Fruit fly (Drosophila melanogaster) whole organism, embryonic: ENCODE data around the gene CG16978.

Source experiments
- Ada2b ChIP-seq: fragments of 200-800 bp; sonication (Bioruptor generic); IDR thresholded peaks from 2 replicates; pipeline ENCODE4 v1.3.6; 2022; ENCODE audit warnings: missing biosample characterization, missing genetic modification characterization
- Atf-2 ChIP-seq: fragments of 200-800 bp; sonication (Bioruptor generic); optimal IDR thresholded peaks from 2 replicates; lab custom pipeline; 2016; ENCODE audit warnings: missing biosample characterization, missing genetic modification characterization
- CG11398 ChIP-seq: fragments of 200-800 bp; sonication (Bioruptor generic); optimal IDR thresholded peaks from 2 replicates; lab custom pipeline; 2016; ENCODE audit warnings: missing biosample characterization, missing genetic modification characterization
- CG11695 ChIP-seq: fragments of 200-800 bp; sonication (Bioruptor generic); IDR thresholded peaks from 3 replicates; pipeline ENCODE4 v1.3.6; 2022; ENCODE audit warnings: missing biosample characterization, missing genetic modification characterization
- CG12155 ChIP-seq: fragments of 200-800 bp; sonication (Bioruptor generic); optimal IDR thresholded peaks from 3 replicates; lab custom pipeline; 2016; ENCODE audit warnings: missing biosample characterization, missing genetic modification characterization
- CG15011 ChIP-seq: fragments of 200-800 bp; sonication (Bioruptor generic); optimal IDR thresholded peaks from 3 replicates; lab custom pipeline; 2018; ENCODE audit warnings: missing biosample characterization, mild to moderate bottlenecking, missing genetic modification characterization
- CG15073 ChIP-seq: fragments of 200-800 bp; sonication (Bioruptor generic); optimal IDR thresholded peaks from 2 replicates; lab custom pipeline; 2016; ENCODE audit warnings: missing biosample characterization, missing genetic modification characterization
- CG15514 ChIP-seq: fragments of 200-800 bp; sonication (Bioruptor generic); optimal IDR thresholded peaks from 3 replicates; lab custom pipeline; 2017; ENCODE audit warnings: missing biosample characterization, missing genetic modification characterization, mild to moderate bottlenecking, moderate library complexity, missing genetic modification reagents
- CG17912 ChIP-seq: fragments of 200-800 bp; sonication (Bioruptor generic); optimal IDR thresholded peaks from 2 replicates; lab custom pipeline; 2018; ENCODE audit warnings: missing biosample characterization, mild to moderate bottlenecking, missing genetic modification characterization
- CG18011 ChIP-seq: fragments of 200-800 bp; sonication (Bioruptor generic); optimal IDR thresholded peaks from 2 replicates; lab custom pipeline; 2017; ENCODE audit warnings: missing biosample characterization, missing genetic modification characterization, mild to moderate bottlenecking, moderate library complexity, missing genotype
- CG2202 ChIP-seq: fragments of 200-800 bp; sonication (Bioruptor generic); optimal IDR thresholded peaks from 2 replicates; lab custom pipeline; 2018; ENCODE audit warnings: missing biosample characterization, mild to moderate bottlenecking, missing genetic modification characterization
- CG3065 ChIP-seq: fragments of 200-800 bp; sonication (Bioruptor generic); optimal IDR thresholded peaks from 2 replicates; lab custom pipeline; 2016; ENCODE audit warnings: missing biosample characterization, missing genetic modification characterization
- CG31224 ChIP-seq: fragments of 200-800 bp; sonication (Bioruptor generic); IDR thresholded peaks from 2 replicates; pipeline ENCODE4 v1.3.6; 2022; ENCODE audit warnings: missing biosample characterization, missing genetic modification characterization
- CG32532 ChIP-seq: fragments of 200-800 bp; sonication (Bioruptor generic); IDR thresholded peaks from 2 replicates; pipeline ENCODE4 v1.3.6; 2022; ENCODE audit warnings: missing biosample characterization, missing genetic modification characterization
- CG33557 ChIP-seq: fragments of 200-800 bp; sonication (Bioruptor generic); optimal IDR thresholded peaks from 2 replicates; lab custom pipeline; 2019; ENCODE audit warnings: missing biosample characterization, mild to moderate bottlenecking, missing genetic modification characterization, moderate library complexity
- CG3847 ChIP-seq: fragments of 200-800 bp; sonication (Bioruptor generic); IDR thresholded peaks from 2 replicates; pipeline ENCODE4 v1.3.6; 2022; ENCODE audit warnings: missing biosample characterization, missing genetic modification characterization
- CG4360 ChIP-seq: fragments of 200-800 bp; sonication (Bioruptor generic); IDR thresholded peaks from 2 replicates; pipeline ENCODE4 v1.3.6; 2022; ENCODE audit warnings: missing biosample characterization, missing genetic modification characterization
- CG6813 ChIP-seq: fragments of 200-800 bp; sonication (Bioruptor generic); optimal IDR thresholded peaks from 2 replicates; lab custom pipeline; 2017; ENCODE audit warnings: missing biosample characterization, missing genetic modification characterization, mild to moderate bottlenecking, moderate library complexity, missing genetic modification reagents
- CG8478 ChIP-seq: fragments of >200 bp; optimal IDR thresholded peaks from 2 replicates; lab custom pipeline; 2018
- Camta ChIP-seq: fragments of 200-800 bp; sonication (Bioruptor generic); optimal IDR thresholded peaks from 2 replicates; lab custom pipeline; 2016; ENCODE audit warnings: missing biosample characterization, missing genetic modification characterization
- Drgx ChIP-seq: fragments of 200-800 bp; sonication (Bioruptor generic); IDR thresholded peaks from 2 replicates; pipeline ENCODE4 v1.3.6; 2022; ENCODE audit warnings: missing biosample characterization, missing genetic modification characterization
- Gug ChIP-seq: fragments of 200-800 bp; sonication (Bioruptor generic); IDR thresholded peaks from 4 replicates; pipeline ENCODE4 v1.3.6; 2022; ENCODE audit warnings: missing biosample characterization, missing genetic modification characterization
- HLH4C ChIP-seq: fragments of 200-800 bp; sonication (Bioruptor generic); IDR thresholded peaks from 3 replicates; pipeline ENCODE4 v1.3.6; 2022; ENCODE audit warnings: missing biosample characterization, missing genetic modification characterization; ENCODE audit not compliant: partially characterized antibody
- HLHmδ ChIP-seq: fragments of 200-800 bp; sonication (Bioruptor generic); optimal IDR thresholded peaks from 2 replicates; lab custom pipeline; 2018; ENCODE audit warnings: missing biosample characterization, mild to moderate bottlenecking, missing genetic modification characterization, moderate library complexity
- Hsf ChIP-seq: fragments of 200-800 bp; sonication (Bioruptor generic); optimal IDR thresholded peaks from 3 replicates; lab custom pipeline; 2016; ENCODE audit warnings: missing biosample characterization, missing genetic modification characterization
- MESR4 ChIP-seq: fragments of 200-800 bp; sonication (Bioruptor generic); optimal IDR thresholded peaks from 2 replicates; lab custom pipeline; 2018; ENCODE audit warnings: missing biosample characterization, mild to moderate bottlenecking, missing genetic modification characterization, moderate library complexity
- Mrtf ChIP-seq: fragments of 200-800 bp; sonication (Bioruptor generic); IDR thresholded peaks from 3 replicates; pipeline ENCODE4 v1.3.6; 2022; ENCODE audit warnings: missing biosample characterization, missing genetic modification characterization
- NC2β ChIP-seq: fragments of 200-800 bp; sonication (Bioruptor generic); optimal IDR thresholded peaks from 2 replicates; lab custom pipeline; 2016; ENCODE audit warnings: missing biosample characterization, missing genetic modification characterization
- Nf-YC ChIP-seq: fragments of 200-800 bp; optimal IDR thresholded peaks from 3 replicates; lab custom pipeline; 2019; ENCODE audit warnings: missing biosample characterization, mild to moderate bottlenecking, missing genetic modification characterization, moderate library complexity
- Rfx ChIP-seq: fragments of 200-800 bp; sonication (Bioruptor generic); IDR thresholded peaks from 2 replicates; pipeline ENCODE4 v1.3.6; 2022; ENCODE audit warnings: missing biosample characterization, missing genetic modification characterization
- Sin3A ChIP-seq: fragments of >200 bp; optimal IDR thresholded peaks from 2 replicates; lab custom pipeline; 2018
- TFAM ChIP-seq: fragments of 200-800 bp; sonication (Bioruptor generic); optimal IDR thresholded peaks from 2 replicates; lab custom pipeline; 2017; ENCODE audit warnings: missing biosample characterization, missing genetic modification characterization, inconsistent platforms
- abd-A ChIP-seq: fragments of 200-800 bp; sonication (Bioruptor generic); optimal IDR thresholded peaks from 3 replicates; lab custom pipeline; 2019; ENCODE audit warnings: missing biosample characterization, mild to moderate bottlenecking, missing genetic modification characterization, moderate library complexity
- aop ChIP-seq: fragments of 200-800 bp; sonication (Bioruptor generic); IDR thresholded peaks from 2 replicates; pipeline ENCODE4 v1.3.6; 2022; ENCODE audit warnings: missing biosample characterization, missing genetic modification characterization
- ash1 ChIP-seq: fragments of 200-800 bp; sonication (Bioruptor generic); optimal IDR thresholded peaks from 2 replicates; lab custom pipeline; 2018; ENCODE audit warnings: missing biosample characterization, mild to moderate bottlenecking, missing genetic modification characterization
- cg ChIP-seq: fragments of 200-800 bp; sonication (Bioruptor generic); optimal IDR thresholded peaks from 3 replicates; lab custom pipeline; 2019; ENCODE audit warnings: missing biosample characterization, mild to moderate bottlenecking, missing genetic modification characterization, moderate library complexity
- crc ChIP-seq: fragments of 200-800 bp; sonication (Bioruptor generic); optimal IDR thresholded peaks from 2 replicates; lab custom pipeline; 2016; ENCODE audit warnings: missing biosample characterization, missing genetic modification characterization
- crp ChIP-seq, 2 experiments: fragments of 200-800 bp; sonication (Bioruptor generic); optimal IDR thresholded peaks; 2 replicates in 1 of 2; 3 replicates in 1 of 2; lab custom pipeline; 2017; ENCODE audit warnings: missing biosample characterization in 2 of 2, missing genetic modification characterization in 2 of 2, mild to moderate bottlenecking in 1 of 2, moderate library complexity in 1 of 2
- dati ChIP-seq: fragments of 200-800 bp; sonication (Bioruptor generic); IDR thresholded peaks from 2 replicates; pipeline ENCODE4 v1.3.6; 2022; ENCODE audit warnings: missing biosample characterization, missing genetic modification characterization
- fd64A ChIP-seq: fragments of 200-800 bp; sonication (Bioruptor generic); optimal IDR thresholded peaks from 3 replicates; lab custom pipeline; 2018; ENCODE audit warnings: missing biosample characterization, mild to moderate bottlenecking, missing genetic modification characterization
- her ChIP-seq: fragments of 200-800 bp; sonication (Bioruptor generic); optimal IDR thresholded peaks from 2 replicates; lab custom pipeline; 2016; ENCODE audit warnings: missing biosample characterization, missing genetic modification characterization
- jing ChIP-seq: fragments of 200-800 bp; sonication (Bioruptor generic); optimal IDR thresholded peaks from 2 replicates; lab custom pipeline; 2018; ENCODE audit warnings: missing biosample characterization, mild to moderate bottlenecking, missing genetic modification characterization
- kay ChIP-seq: fragments of 200-800 bp; sonication (Bioruptor generic); optimal IDR thresholded peaks from 2 replicates; lab custom pipeline; 2016; ENCODE audit warnings: missing biosample characterization, missing genetic modification characterization
- kni ChIP-seq: fragments of 200-800 bp; sonication (Bioruptor generic); optimal IDR thresholded peaks from 3 replicates; lab custom pipeline; 2017; ENCODE audit warnings: mild to moderate bottlenecking, missing biosample characterization, missing genetic modification reagents, missing genetic modification characterization
- mam ChIP-seq: fragments of 200-800 bp; sonication (Bioruptor generic); optimal IDR thresholded peaks from 3 replicates; lab custom pipeline; 2016; ENCODE audit warnings: missing biosample characterization, missing genetic modification characterization
- pan ChIP-seq, 4 experiments: fragments of >200 bp in 3 of 4; fragments of 200-800 bp in 1 of 4; sonication (Bioruptor generic) in 1 of 4; optimal IDR thresholded peaks in 3 of 4; IDR thresholded peaks in 1 of 4; 2 replicates each; pipeline versions ENCODE4 v1.3.6 to Lab custom; 2017 to 2022; ENCODE audit warnings: missing biosample characterization in 2 of 4, missing genetic modification characterization in 2 of 4, mixed read lengths in 1 of 4
- pzg ChIP-seq: fragments of 200-800 bp; sonication (Bioruptor generic); optimal IDR thresholded peaks from 3 replicates; lab custom pipeline; 2018; ENCODE audit warnings: missing biosample characterization, mild to moderate bottlenecking, missing genetic modification characterization, moderate library complexity
- run ChIP-seq: fragments of 200-800 bp; sonication (Bioruptor generic); optimal IDR thresholded peaks from 3 replicates; lab custom pipeline; 2018; ENCODE audit warnings: missing biosample characterization, mild to moderate bottlenecking, missing genetic modification characterization
- shn ChIP-seq: fragments of 200-800 bp; sonication (Bioruptor generic); optimal IDR thresholded peaks from 3 replicates; lab custom pipeline; 2016; ENCODE audit warnings: missing biosample characterization, missing genetic modification characterization
- slou ChIP-seq: fragments of 200-800 bp; sonication (Bioruptor generic); optimal IDR thresholded peaks from 3 replicates; lab custom pipeline; 2016; ENCODE audit warnings: missing biosample characterization, missing genetic modification characterization
- ssp ChIP-seq: fragments of 200-800 bp; sonication (Bioruptor generic); IDR thresholded peaks from 2 replicates; pipeline ENCODE4 v1.3.6; 2022; ENCODE audit warnings: missing biosample characterization, missing genetic modification characterization
- vnd ChIP-seq: fragments of 200-800 bp; sonication (Bioruptor generic); IDR thresholded peaks from 3 replicates; pipeline ENCODE4 v1.3.6; 2022; ENCODE audit warnings: missing biosample characterization, missing genetic modification characterization; ENCODE audit not compliant: partially characterized antibody

The CG16978 gene

dm6 chr2L:13157903-13158302 is 14.5 kb upstream of the CG16978 start (continued):
- no peak for TF ChIP-seq CG3065 (GFP tag; lab: Kevin White, UChicago)
- no peak for TF ChIP-seq her (GFP tag; lab: Kevin White, UChicago)
- no peak for TF ChIP-seq CG3847 (GFP tag; lab: Robert Waterston, UW)
- TF ChIP-seq ssp = no peak
- no peak for TF ChIP-seq Sin3A
- TF ChIP-seq CG11398 = no peak
- no peak for TF ChIP-seq CG15011 (GFP tag; lab: Kevin White, UChicago)
- no peak for TF ChIP-seq Camta
- TF ChIP-seq kni (GFP tag; lab: Kevin White, UChicago) = no peak
- TF ChIP-seq slou (GFP tag; lab: Kevin White, UChicago) = no peak
- peak; percentile 33; the same call in 1 of the 2 replicates for TF ChIP-seq CG32532 (GFP tag; lab: Robert Waterston, UW)
- no peak for TF ChIP-seq CG8478 (lab: Kevin White, UChicago)
- TF ChIP-seq CG15514 (GFP tag; lab: Kevin White, UChicago) = peak; percentile 22
- TF ChIP-seq abd-A (tag; lab: Kevin White, UChicago) = no peak
- TF ChIP-seq shn (GFP tag; lab: Kevin White, UChicago) = no peak
- TF ChIP-seq CG15073 (GFP tag; lab: Kevin White, UChicago) = no peak
- TF ChIP-seq fd64A (GFP tag; lab: Kevin White, UChicago) = no peak
- no peak for TF ChIP-seq Rfx (GFP tag; lab: Robert Waterston, UW)
- no peak for TF ChIP-seq pzg (GFP tag; lab: Kevin White, UChicago)
- TF ChIP-seq CG18011 (GFP tag; lab: Kevin White, UChicago) = no peak
- TF ChIP-seq CG31224 (GFP tag; lab: Robert Waterston, UW) = no peak
- no peak for TF ChIP-seq dati (GFP tag; lab: Robert Waterston, UW)
- TF ChIP-seq pan (optimal IDR thresholded peaks at IDR 0.05; lab: Kevin White, UChicago) = no peak
- TF ChIP-seq pan (GFP tag; optimal IDR thresholded peaks at IDR 0.05 in 1 of 2, IDR thresholded peaks at IDR 0.05 in 1 of 2) = peak in 1 of 2 experiments; percentile 15
- no peak for TF ChIP-seq ash1
- no peak for TF ChIP-seq kay (GFP tag; lab: Kevin White, UChicago)
- no peak for TF ChIP-seq CG12155
- no peak for TF ChIP-seq crc
- no peak for TF ChIP-seq Gug (GFP tag; lab: Robert Waterston, UW)
- TF ChIP-seq CG17912 (GFP tag; lab: Kevin White, UChicago) = no peak
- TF ChIP-seq Nf-YC (tag; lab: Kevin White, UChicago) = peak; percentile 1
- TF ChIP-seq Atf-2 (GFP tag; lab: Kevin White, UChicago) = no peak
- TF ChIP-seq aop (GFP tag; lab: Robert Waterston, UW) = no peak
- TF ChIP-seq mam (GFP tag; lab: Kevin White, UChicago) = no peak
- peak; percentile 36 for TF ChIP-seq CG6813
- no peak for TF ChIP-seq NC2β
- no peak for TF ChIP-seq vnd (GFP tag; lab: Robert Waterston, UW)
- no peak for TF ChIP-seq MESR4 (GFP tag; lab: Kevin White, UChicago)
- no peak for TF ChIP-seq HLHmδ (GFP tag; lab: Kevin White, UChicago)
- no peak for TF ChIP-seq CG2202 (tag; lab: Kevin White, UChicago)
- no peak for TF ChIP-seq HLH4C (GFP tag; lab: Robert Waterston, UW)
- TF ChIP-seq cg = peak; percentile 21
- TF ChIP-seq CG4360 (GFP tag; lab: Robert Waterston, UW) = no peak
- TF ChIP-seq CG33557 (GFP tag; lab: Kevin White, UChicago) = no peak
- no peak for TF ChIP-seq Mrtf (GFP tag; lab: Robert Waterston, UW)
- TF ChIP-seq TFAM (GFP tag; lab: Kevin White, UChicago) = no peak
- TF ChIP-seq Drgx (GFP tag; lab: Robert Waterston, UW) = no peak
- TF ChIP-seq jing (GFP tag; lab: Kevin White, UChicago) = no peak
- TF ChIP-seq Ada2b (GFP tag; lab: Robert Waterston, UW) = no peak
- no peak for TF ChIP-seq crp (GFP tag; optimal IDR thresholded peaks at IDR 0.05; lab: Kevin White, UChicago)
- no peak for TF ChIP-seq Hsf (GFP tag; lab: Kevin White, UChicago)
- no peak for TF ChIP-seq run (tag; lab: Kevin White, UChicago)
- no peak for TF ChIP-seq CG11695 (GFP tag; lab: Robert Waterston, UW)
